Fruit fly (Drosophila melanogaster) Kc167 (cell line): Measurements from ENCODE around the gene LPCAT.

Experiments used
- Myc ChIP-seq: fragments of >200 bp; optimal IDR thresholded peaks from 2 replicates; lab custom pipeline; 2017; ENCODE audit warnings: missing external identifiers
- Sin3A ChIP-seq: fragments of >200 bp; optimal IDR thresholded peaks from 2 replicates; lab custom pipeline; 2018; ENCODE audit warnings: missing external identifiers
- h ChIP-seq: fragments of >200 bp; optimal IDR thresholded peaks from 3 replicates; lab custom pipeline; 2018; ENCODE audit warnings: missing external identifiers
- insv ChIP-seq: fragments of >200 bp; optimal IDR thresholded peaks from 3 replicates; lab custom pipeline; 2018; ENCODE audit warnings: missing external identifiers
- psq ChIP-seq: fragments of >200 bp; optimal IDR thresholded peaks from 2 replicates; lab custom pipeline; 2017; ENCODE audit warnings: missing external identifiers
- ttk ChIP-seq: sonication (Bioruptor generic); optimal IDR thresholded peaks from 2 replicates; lab custom pipeline; 2017; ENCODE audit warnings: missing external identifiers

Gene LPCAT

dm6 chrX:9594446-9594845 lies 14.7 kb upstream of the LPCAT start:
- TF ChIP-seq psq (lab: Kevin White, UChicago) (no peak), ttk (lab: Kevin White, UChicago) (no peak), Sin3A (no peak), Myc (no peak), insv (lab: Kevin White, UChicago) (no peak), h (lab: Kevin White, UChicago) (no peak)

- TF ChIP-seq insv (lab: Kevin White, UChicago) (no peak), psq (lab: Kevin White, UChicago) (no peak)
Observed at dm6 chrX:9590592-9590991, 10.8 kb upstream of the LPCAT start.

DNA sequence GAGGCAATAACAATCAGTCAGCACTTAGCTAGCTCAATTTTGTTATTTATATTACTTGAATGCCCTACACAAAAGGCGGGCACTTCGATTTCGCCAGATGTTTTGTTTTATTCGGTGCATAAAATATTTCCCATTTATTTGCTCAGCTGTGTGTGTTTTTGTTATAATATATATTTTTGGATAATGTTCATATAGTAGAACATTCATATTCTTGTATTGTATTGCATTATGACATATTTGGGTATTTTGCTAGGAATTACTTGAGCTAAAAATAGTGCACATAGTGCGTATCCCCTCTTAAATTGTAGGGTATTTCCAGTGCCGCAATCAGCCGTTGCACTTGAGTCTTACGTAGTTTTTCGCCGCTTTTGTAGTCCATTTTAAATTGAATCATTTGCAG lies 10.1 kb upstream of the LPCAT start:
- TF ChIP-seq psq (lab: Kevin White, UChicago) (no peak), Myc (no peak), insv (lab: Kevin White, UChicago) (no peak), ttk (lab: Kevin White, UChicago) (no peak), h (lab: Kevin White, UChicago) (no peak), Sin3A (no peak)

DNA sequence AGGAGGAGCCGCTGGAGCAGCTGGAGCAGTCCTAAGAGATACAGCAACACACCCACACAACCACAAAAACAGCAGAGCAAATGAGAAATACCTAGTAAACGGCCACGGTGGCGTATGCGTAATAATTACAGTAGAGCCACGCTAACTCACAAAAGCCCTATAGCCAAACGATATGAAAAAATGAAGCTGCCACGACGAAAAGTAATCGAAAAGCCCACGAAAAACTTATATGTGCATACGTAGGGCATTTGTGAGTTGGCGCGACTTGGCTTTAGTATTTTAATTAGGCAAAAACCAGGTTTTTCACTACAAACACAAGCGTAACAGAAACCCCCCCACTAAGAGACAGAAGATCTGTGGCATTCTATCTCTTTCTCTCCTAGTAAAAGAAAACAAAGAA lies 8.1 kb upstream of the LPCAT start:
- TF ChIP-seq psq (lab: Kevin White, UChicago) (no peak), ttk (lab: Kevin White, UChicago) (no peak)

dm6 chrX:9586627-9587026 lies 6.8 kb upstream of the LPCAT start:
- TF ChIP-seq psq (lab: Kevin White, UChicago) (no peak), h (lab: Kevin White, UChicago) (no peak), ttk (lab: Kevin White, UChicago) (peak; percentile 99), insv (lab: Kevin White, UChicago) (no peak), Sin3A (no peak)

DNA sequence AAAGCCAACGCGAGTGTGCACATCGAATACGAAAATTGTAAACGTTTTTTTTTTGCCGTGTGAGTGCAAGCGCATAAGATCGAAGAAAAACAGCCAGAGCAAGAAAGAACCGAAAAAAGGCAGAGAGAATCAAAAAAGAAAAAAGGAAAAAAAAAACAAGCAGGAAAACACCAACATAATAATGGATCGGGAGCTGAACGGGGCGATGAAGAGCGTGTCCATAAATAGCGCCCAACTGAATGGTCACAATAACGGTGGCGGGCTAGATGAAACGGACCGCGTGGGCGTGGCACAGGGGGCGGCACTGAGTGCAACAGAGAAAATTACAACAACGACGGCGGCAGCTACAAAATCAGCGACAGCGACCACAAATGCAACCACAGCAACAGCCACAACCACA lies 6.3 kb upstream of the LPCAT start:
- no peak for TF ChIP-seq Sin3A
- no peak for TF ChIP-seq insv (lab: Kevin White, UChicago)

DNA sequence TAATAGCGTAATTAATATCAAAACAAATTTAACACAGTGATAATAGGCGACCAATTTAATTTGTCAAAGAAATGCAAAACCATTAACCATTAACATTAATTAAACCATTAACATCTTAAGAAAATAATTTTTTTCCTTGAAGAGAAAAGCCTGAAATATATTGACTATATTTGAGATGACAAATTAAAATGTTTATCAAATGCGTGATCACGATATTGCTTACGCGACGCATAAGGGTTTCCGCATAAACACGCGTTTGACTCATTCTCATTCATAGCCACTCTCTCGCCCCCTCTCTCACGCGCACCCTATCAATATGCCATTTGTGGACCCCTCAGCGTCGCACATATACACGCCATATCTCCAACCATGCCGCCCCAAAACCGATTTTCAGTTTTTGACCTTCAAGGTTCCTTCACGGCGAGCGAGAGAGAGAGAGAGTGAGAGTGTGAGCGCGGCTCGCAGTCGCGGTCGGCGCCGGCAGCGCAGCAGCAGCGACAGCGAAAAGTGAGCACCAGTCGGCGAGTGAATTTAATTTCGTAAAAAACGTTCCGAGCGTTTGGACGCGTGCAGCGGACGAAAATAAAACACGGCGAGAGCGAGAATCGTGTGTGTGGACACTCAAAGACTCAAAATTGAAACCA lies 5.7 kb upstream of the LPCAT start, which contains the start of gene Hex-A:
TSS of gene Hex-A (plus strand) at position 317 of the 644 bp plus-strand sequence.
- TF ChIP-seq Myc (no peak), h (lab: Kevin White, UChicago) (no peak), Sin3A (no peak), psq (lab: Kevin White, UChicago) (no peak), ttk (lab: Kevin White, UChicago) (no peak), insv (lab: Kevin White, UChicago) (no peak)

DNA sequence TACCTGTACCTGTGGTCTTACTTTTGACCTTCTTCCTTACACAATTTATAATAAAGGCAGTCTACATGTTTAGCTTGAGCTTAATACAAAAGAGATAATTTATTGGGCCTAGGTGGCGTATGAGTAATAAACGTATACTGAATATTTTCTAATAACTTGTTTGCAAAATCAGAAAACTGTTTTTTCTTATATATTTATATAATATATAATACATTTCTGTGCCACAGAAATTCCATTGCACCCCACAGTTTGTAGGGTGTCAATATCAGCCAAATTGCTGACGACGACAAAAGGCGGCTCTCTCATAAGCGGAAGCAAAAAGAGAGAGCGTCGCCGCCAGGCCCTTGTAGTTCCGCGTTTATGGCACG lies 5.1 kb upstream of the LPCAT start:
- TF ChIP-seq insv (lab: Kevin White, UChicago) = no peak
- TF ChIP-seq h (lab: Kevin White, UChicago) = no peak
- no peak for TF ChIP-seq Sin3A
- TF ChIP-seq ttk (lab: Kevin White, UChicago) = no peak
- TF ChIP-seq Myc = no peak
- no peak for TF ChIP-seq psq (lab: Kevin White, UChicago)

- TF ChIP-seq h (lab: Kevin White, UChicago) (no peak), psq (lab: Kevin White, UChicago) (no peak), Myc (no peak), insv (lab: Kevin White, UChicago) (no peak), Sin3A (no peak), ttk (lab: Kevin White, UChicago) (no peak)
Observed at dm6 chrX:9584104-9584947, 4.5 kb upstream of the LPCAT start.

DNA sequence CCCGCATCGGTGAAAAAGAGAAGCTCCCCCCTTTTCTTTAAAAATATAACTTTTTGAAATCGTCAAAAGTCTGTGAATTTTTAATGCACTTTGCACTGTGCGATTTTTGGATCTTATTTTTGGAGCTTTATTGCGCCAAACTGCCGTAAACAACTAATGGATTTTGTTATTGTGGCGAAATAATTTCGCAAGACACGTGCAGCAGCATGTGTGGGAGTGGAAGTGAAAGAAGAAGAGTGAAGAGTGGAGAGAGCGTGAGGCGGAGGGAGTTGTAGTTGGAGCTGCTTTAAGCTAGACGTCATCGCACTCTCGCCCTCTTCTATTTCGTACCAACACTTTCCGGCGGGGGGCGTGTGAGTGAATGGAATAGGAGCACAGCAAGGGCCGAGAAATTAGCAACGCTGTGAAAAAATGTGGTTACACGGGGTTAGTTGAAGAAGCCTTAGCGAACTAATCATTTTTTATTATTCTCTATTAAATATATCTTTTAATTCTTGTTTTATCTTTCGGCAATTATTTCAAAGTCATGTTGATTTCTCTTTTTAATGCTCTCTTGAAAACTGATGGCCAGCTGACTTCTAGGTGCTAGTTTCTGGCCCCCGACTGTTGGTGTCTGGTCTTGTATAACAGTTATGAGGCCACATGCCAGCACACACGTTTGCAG lies 3.8 kb upstream of the LPCAT start:
- TF ChIP-seq insv (lab: Kevin White, UChicago) = no peak
- TF ChIP-seq Sin3A = no peak
- no peak for TF ChIP-seq Myc
- TF ChIP-seq psq (lab: Kevin White, UChicago) = no peak
- TF ChIP-seq ttk (lab: Kevin White, UChicago) = no peak
- no peak for TF ChIP-seq h (lab: Kevin White, UChicago)

- TF ChIP-seq h (lab: Kevin White, UChicago) (no peak), Sin3A (no peak), ttk (lab: Kevin White, UChicago) (no peak), Myc (no peak), psq (lab: Kevin White, UChicago) (no peak), insv (lab: Kevin White, UChicago) (no peak)
Observed at dm6 chrX:9582659-9583317, 3.0 kb upstream of the LPCAT start.

DNA sequence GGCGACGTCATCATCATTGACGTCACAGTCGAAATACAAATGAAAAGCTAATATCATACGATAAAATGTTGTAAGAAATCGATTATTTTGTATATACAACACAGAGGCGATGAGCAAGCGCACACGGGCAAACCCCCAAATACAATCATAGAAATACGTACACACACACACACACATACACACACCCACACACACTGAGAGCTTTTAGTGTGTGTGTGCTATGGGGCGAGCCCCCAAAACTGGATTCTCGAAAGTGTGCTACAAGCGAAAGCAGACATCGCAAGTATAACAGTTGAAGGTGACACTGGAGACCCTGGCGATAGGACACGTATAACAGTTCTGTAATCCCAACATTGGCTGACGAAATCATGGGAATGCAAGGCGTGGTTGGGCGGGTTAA lies 2.1 kb upstream of the LPCAT start:
- TF ChIP-seq h (lab: Kevin White, UChicago) = no peak
- no peak for TF ChIP-seq Sin3A
- no peak for TF ChIP-seq insv (lab: Kevin White, UChicago)
- no peak for TF ChIP-seq Myc
- no peak for TF ChIP-seq ttk (lab: Kevin White, UChicago)
- no peak for TF ChIP-seq psq (lab: Kevin White, UChicago)
